Worm (Caenorhabditis elegans): Measurements from ENCODE around the gene K04G7.1.

DNA sequence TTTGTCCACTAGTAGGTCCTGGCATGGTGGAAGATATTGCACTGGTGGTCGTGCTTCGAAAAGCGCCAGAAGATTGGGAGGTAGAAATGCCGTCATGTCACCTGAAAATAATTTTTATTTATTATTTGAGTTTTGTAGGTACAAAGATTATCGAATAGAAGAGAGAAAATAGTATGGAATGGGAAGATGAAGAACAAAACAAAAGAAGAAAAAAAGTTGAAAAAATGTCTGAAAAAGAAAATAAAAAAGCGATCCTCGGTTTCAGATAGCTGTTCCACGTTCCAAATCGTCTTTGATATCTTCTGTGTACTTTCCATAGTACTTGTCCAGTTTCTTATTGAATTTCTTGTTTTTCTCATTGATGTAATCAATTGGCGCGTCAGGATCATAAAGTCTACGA is 1.5 kb upstream of the K04G7.1 start, which contains the start of gene rnp-7:
- TF ChIP-seq nhr-85 (tag) (no peak), nhr-12 (tag; optimal IDR thresholded peaks at IDR 0.05) (no peak), mdl-1 (tag; optimal IDR thresholded peaks at IDR 0.05) (no peak), zag-1 (tag; optimal IDR thresholded peaks at IDR 0.05) (no peak), C04F5.9 (tag; optimal IDR thresholded peaks at IDR 0.05) (no peak), nhr-11 (tag; optimal IDR thresholded peaks at IDR 0.05) (no peak), dpl-1 (GFP tag; optimal IDR thresholded peaks at IDR 0.05) (no peak), nhr-76 (tag; optimal IDR thresholded peaks at IDR 0.05) (no peak), fos-1 (tag; optimal IDR thresholded peaks at IDR 0.05) (no peak), C34B4.2 (tag; optimal IDR thresholded peaks at IDR 0.05) (no peak), dsc-1 (tag; optimal IDR thresholded peaks at IDR 0.05) (no peak), sox-4 (tag; optimal IDR thresholded peaks at IDR 0.05) (no peak), Y116A8C.19 (tag; optimal IDR thresholded peaks at IDR 0.05; ENCODE audit: borderline replicate concordance) (no peak), unc-62 (GFP tag; optimal IDR thresholded peaks at IDR 0.05) (no peak)

Measured in whole organism, L1 larva.